Worm (Caenorhabditis elegans): ENCODE data around the gene wrb-1.
A peak's percentile ranks its signal among the peaks of the same experiment; 100 is the strongest.

Gene wrb-1

ce11 chrV:1151324-1151742 is 44.5 kb upstream of the wrb-1 start (continued):
- TF ChIP-seq aly-2 (tag; optimal IDR thresholded peaks at IDR 0.05): peak; percentile 80
- TF ChIP-seq pqm-1 (tag; optimal IDR thresholded peaks at IDR 0.05): peak; percentile 53
- TF ChIP-seq elt-2 (tag; optimal IDR thresholded peaks at IDR 0.05): peak; percentile 98
- peak; percentile 100 for TF ChIP-seq dsc-1 (tag; optimal IDR thresholded peaks at IDR 0.05)
- peak; percentile 88 for TF ChIP-seq snpc-4 (tag; optimal IDR thresholded peaks at IDR 0.05)
- peak; percentile 99 for TF ChIP-seq fkh-10 (GFP tag; optimal IDR thresholded peaks at IDR 0.05)
- TF ChIP-seq zip-4 (GFP tag; optimal IDR thresholded peaks at IDR 0.05): peak; percentile 96
- TF ChIP-seq ces-1 (GFP tag; optimal IDR thresholded peaks at IDR 0.05): peak; percentile 91
- peak; percentile 98 for TF ChIP-seq xbp-1 (tag; optimal IDR thresholded peaks at IDR 0.05)
- TF ChIP-seq sptf-1 (tag; optimal IDR thresholded peaks at IDR 0.05): no peak
- peak; percentile 90 for TF ChIP-seq mef-2 (tag; optimal IDR thresholded peaks at IDR 0.05)
- peak; percentile 89 to 94 for TF ChIP-seq efl-1 (optimal IDR thresholded peaks at IDR 0.05)
- TF ChIP-seq efl-1 (GFP tag; optimal IDR thresholded peaks at IDR 0.05 in 1 of 2): peak; percentile 61 to 97
- no peak for TF ChIP-seq tlp-1 (tag; optimal IDR thresholded peaks at IDR 0.05)
- TF ChIP-seq ceh-8 (GFP tag; optimal IDR thresholded peaks at IDR 0.05): peak; percentile 98
- TF ChIP-seq C34B4.2 (tag; optimal IDR thresholded peaks at IDR 0.05): peak; percentile 100
- peak; percentile 100 for TF ChIP-seq lin-14 (GFP tag; optimal IDR thresholded peaks at IDR 0.05)
- TF ChIP-seq ets-5 (GFP tag; IDR thresholded peaks at IDR 0.05): peak; percentile 97; the same call in 1 of the 2 replicates
- TF ChIP-seq egl-27 (tag; optimal IDR thresholded peaks at IDR 0.05): peak; percentile 69 to 91
- peak in 4 of 6 experiments; percentile 27 to 94 (median 79) for TF ChIP-seq elt-3 (tag; optimal IDR thresholded peaks at IDR 0.05)
- TF ChIP-seq nhr-11 (tag; optimal IDR thresholded peaks at IDR 0.05): peak; percentile 97
- peak; percentile 97 for TF ChIP-seq ztf-4 (tag; optimal IDR thresholded peaks at IDR 0.05)
- TF ChIP-seq fkh-4 (tag; optimal IDR thresholded peaks at IDR 0.05; ENCODE audit: borderline replicate concordance): peak; percentile 84
- TF ChIP-seq nhr-12 (tag; optimal IDR thresholded peaks at IDR 0.05): peak; percentile 55
- TF ChIP-seq grh-1 (GFP tag; IDR thresholded peaks at IDR 0.05): peak; percentile 92
- TF ChIP-seq lin-35 (GFP tag; optimal IDR thresholded peaks at IDR 0.05): peak; percentile 80 to 84
- no peak for TF ChIP-seq ceh-90 (tag; optimal IDR thresholded peaks at IDR 0.05)
- peak; percentile 97 for TF ChIP-seq nhr-77 (tag; optimal IDR thresholded peaks at IDR 0.05)
- TF ChIP-seq irx-1 (tag; optimal IDR thresholded peaks at IDR 0.05): peak; percentile 97
- TF ChIP-seq F16B12.6 (tag; optimal IDR thresholded peaks at IDR 0.05): peak; percentile 56
- TF ChIP-seq zag-1 (tag; optimal IDR thresholded peaks at IDR 0.05): peak; percentile 93
- peak; percentile 87 for TF ChIP-seq lin-15B (tag; optimal IDR thresholded peaks at IDR 0.05)
- peak; percentile 93 for TF ChIP-seq lsy-2 (tag; optimal IDR thresholded peaks at IDR 0.05)

ce11 chrV:1151830-1152229 is 44.0 kb upstream of the wrb-1 start:
- TF ChIP-seq efl-1 (optimal IDR thresholded peaks at IDR 0.05): no peak
- peak in 1 of 2 experiments; percentile 52 for TF ChIP-seq efl-1 (GFP tag; optimal IDR thresholded peaks at IDR 0.05 in 1 of 2)
- peak; percentile 9 for TF ChIP-seq unc-130 (tag; optimal IDR thresholded peaks at IDR 0.05)
- peak; percentile 27 for TF ChIP-seq nhr-19 (GFP tag; conservative IDR thresholded peaks at IDR 0.05)
- TF ChIP-seq rnt-1 (tag; optimal IDR thresholded peaks at IDR 0.05): peak; percentile 77
- no peak for TF ChIP-seq elt-3 (tag; optimal IDR thresholded peaks at IDR 0.05)

ce11 chrV:1152736-1153135 is 43.1 kb upstream of the wrb-1 start:
- TF ChIP-seq lin-15B (tag; optimal IDR thresholded peaks at IDR 0.05): no peak

ce11 chrV:1153387-1153786 is 42.5 kb upstream of the wrb-1 start:
- TF ChIP-seq ces-1 (GFP tag; optimal IDR thresholded peaks at IDR 0.05) (no peak), nhr-71 (tag; optimal IDR thresholded peaks at IDR 0.05) (no peak), snu-23 (GFP tag; optimal IDR thresholded peaks at IDR 0.05) (no peak), nhr-85 (tag) (no peak)
